Worm (Caenorhabditis elegans): ENCODE results near the gene fbxb-92.

DNA sequence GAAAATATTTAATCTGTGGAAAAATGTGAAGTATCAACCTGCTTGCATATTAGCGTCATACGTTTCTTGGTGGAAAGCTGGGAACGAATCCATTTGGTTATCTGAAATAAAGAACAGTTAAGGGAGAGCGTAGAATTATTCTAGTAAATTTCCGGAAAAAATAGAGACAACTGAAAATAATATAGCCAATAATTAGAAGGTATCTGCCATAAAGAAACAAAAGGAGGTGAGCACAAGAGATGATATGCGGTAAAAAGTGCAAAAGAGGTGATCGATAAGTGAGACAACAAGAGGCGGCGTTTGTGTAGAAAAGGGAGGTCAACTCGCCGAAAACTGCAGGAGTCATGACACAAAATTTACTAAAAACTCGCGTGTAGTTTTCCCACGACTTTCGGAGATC, 32.2 kb upstream of the fbxb-92 start, which contains the start of gene T24E12.11:
- TF ChIP-seq tbx-8 (GFP tag; optimal IDR thresholded peaks at IDR 0.05) (no peak), sptf-1 (tag; optimal IDR thresholded peaks at IDR 0.05) (no peak), unc-62 (GFP tag; optimal IDR thresholded peaks at IDR 0.05) (no peak), nhr-237 (tag; optimal IDR thresholded peaks at IDR 0.05) (no peak), nhr-12 (tag; optimal IDR thresholded peaks at IDR 0.05) (no peak), nhr-76 (tag; optimal IDR thresholded peaks at IDR 0.05) (no peak), ceh-83 (GFP tag; optimal IDR thresholded peaks at IDR 0.05) (no peak), elt-3 (tag; optimal IDR thresholded peaks at IDR 0.05) (no peak), M03D4.4 (tag; optimal IDR thresholded peaks at IDR 0.05) (no peak)
